Worm (Caenorhabditis elegans) whole organism, L1 larva: ENCODE data around the gene srh-71.
A peak's percentile ranks its signal among the peaks of the same experiment; 100 is the strongest.

Source experiments
- C04F5.9 ChIP-seq: sonication (generic microtip); optimal IDR thresholded peaks from 2 replicates; lab custom pipeline; 2016; ENCODE audit warnings: missing genetic modification characterization, missing compliant biosample characterization
- C34B4.2 ChIP-seq: sonication (generic microtip); optimal IDR thresholded peaks from 2 replicates; lab custom pipeline; 2017; ENCODE audit warnings: mild to moderate bottlenecking, missing genetic modification characterization, missing compliant biosample characterization
- F16B12.6 ChIP-seq: fragments of 150-350 bp; optimal IDR thresholded peaks from 2 replicates; lab custom pipeline; 2014; ENCODE audit warnings: missing biosample characterization, missing genetic modification characterization
- Y116A8C.19 ChIP-seq: sonication (generic microtip); optimal IDR thresholded peaks from 2 replicates; lab custom pipeline; 2016; ENCODE audit warnings: missing compliant biosample characterization, missing genetic modification characterization, borderline replicate concordance
- aly-2 ChIP-seq: fragments of 150-350 bp; optimal IDR thresholded peaks from 2 replicates; lab custom pipeline; 2014; ENCODE audit warnings: missing biosample characterization, missing genetic modification characterization
- blmp-1 ChIP-seq: fragments of 150-350 bp; optimal IDR thresholded peaks from 2 replicates; lab custom pipeline; 2014; ENCODE audit warnings: missing biosample characterization, missing genetic modification characterization
- ceh-82 ChIP-seq, 3 experiments: fragments of 150-350 bp in 1 of 3; sonication (generic microtip) in 2 of 3; optimal IDR thresholded peaks; 2 replicates each; lab custom pipeline; 2014 to 2017; ENCODE audit warnings: missing biosample characterization in 3 of 3, missing genetic modification characterization in 3 of 3
- ceh-90 ChIP-seq: sonication (generic microtip); optimal IDR thresholded peaks from 2 replicates; lab custom pipeline; 2016; ENCODE audit warnings: missing genetic modification characterization, missing compliant biosample characterization
- dpl-1 ChIP-seq, 3 experiments: fragments of 150-350 bp in 2 of 3; sonication (generic microtip) in 1 of 3; optimal IDR thresholded peaks; 2 replicates each; lab custom pipeline; 2014 to 2017; ENCODE audit warnings: missing biosample characterization in 3 of 3, missing genetic modification characterization in 3 of 3, missing genetic modification reagents in 3 of 3
- efl-1 ChIP-seq, 4 experiments: fragments of 150-350 bp; optimal IDR thresholded peaks in 3 of 4; peaks in 1 of 4; 1 replicate in 1 of 4; 2 replicates in 3 of 4; lab custom pipeline; 2014; ENCODE audit warnings: missing biosample characterization in 2 of 4, missing genetic modification characterization in 2 of 4, missing genetic modification reagents in 2 of 4
- fkh-4 ChIP-seq: sonication (generic microtip); optimal IDR thresholded peaks from 2 replicates; lab custom pipeline; 2016; ENCODE audit warnings: missing compliant biosample characterization, missing genetic modification characterization, borderline replicate concordance
- fkh-8 ChIP-seq: sonication (generic microtip); optimal IDR thresholded peaks from 2 replicates; lab custom pipeline; 2016; ENCODE audit warnings: mild to moderate bottlenecking, missing genetic modification characterization, missing compliant biosample characterization
- grh-1 ChIP-seq: fragments of 200-800 bp; sonication (Bioruptor generic); IDR thresholded peaks from 2 replicates; pipeline ENCODE4 v1.3.6; 2022; ENCODE audit warnings: missing genetic modification reagents, missing genetic modification characterization, missing compliant biosample characterization
- hlh-17 ChIP-seq: fragments of 200-800 bp; sonication (Bioruptor generic); optimal IDR thresholded peaks from 2 replicates; lab custom pipeline; 2018; ENCODE audit warnings: missing genetic modification characterization, mild to moderate bottlenecking, missing compliant biosample characterization, moderate library complexity, borderline replicate concordance
- hlh-4 ChIP-seq: sonication (generic microtip); optimal IDR thresholded peaks from 2 replicates; lab custom pipeline; 2016; ENCODE audit warnings: mild to moderate bottlenecking, missing genetic modification characterization, missing compliant biosample characterization
- hpl-2 ChIP-seq: fragments of 150-350 bp; optimal IDR thresholded peaks from 2 replicates; lab custom pipeline; 2014; ENCODE audit warnings: missing biosample characterization, missing genetic modification reagents, missing genetic modification characterization
- isw-1 ChIP-seq: fragments of 200-800 bp; sonication (Bioruptor generic); IDR thresholded peaks from 2 replicates; pipeline ENCODE4 v1.3.6; 2022; ENCODE audit warnings: missing genetic modification characterization, missing compliant biosample characterization
- lin-15B ChIP-seq: fragments of 150-350 bp; sonication (generic microtip); optimal IDR thresholded peaks from 3 replicates; lab custom pipeline; 2014; ENCODE audit warnings: missing biosample characterization, missing genetic modification characterization
- lin-35 ChIP-seq, 2 experiments: fragments of 150-350 bp; optimal IDR thresholded peaks; 2 replicates each; lab custom pipeline; 2014; ENCODE audit warnings: missing biosample characterization in 2 of 2, missing genetic modification characterization in 2 of 2, missing genetic modification reagents in 2 of 2
- lsy-2 ChIP-seq, 2 experiments: fragments of 150-350 bp; optimal IDR thresholded peaks; 2 replicates each; lab custom pipeline; 2014; ENCODE audit warnings: missing biosample characterization in 2 of 2, missing genetic modification characterization in 2 of 2
- mef-2 ChIP-seq: fragments of 150-350 bp; optimal IDR thresholded peaks from 2 replicates; lab custom pipeline; 2014; ENCODE audit warnings: missing biosample characterization, missing genetic modification characterization
- mep-1 ChIP-seq: fragments of 150-350 bp; optimal IDR thresholded peaks from 2 replicates; lab custom pipeline; 2014; ENCODE audit warnings: missing biosample characterization, missing genetic modification characterization
- nhr-11 ChIP-seq: fragments of 150-350 bp; optimal IDR thresholded peaks from 2 replicates; lab custom pipeline; 2014; ENCODE audit warnings: missing biosample characterization, missing genetic modification characterization
- nhr-12 ChIP-seq: sonication (generic microtip); optimal IDR thresholded peaks from 2 replicates; lab custom pipeline; 2017; ENCODE audit warnings: missing biosample characterization, missing genetic modification characterization
- nhr-19 ChIP-seq: fragments of 200-800 bp; sonication (Bioruptor generic); conservative IDR thresholded peaks from 2 replicates; pipeline ENCODE4 v1.3.6; 2022; ENCODE audit warnings: missing genetic modification characterization, missing compliant biosample characterization
- nhr-237 ChIP-seq: fragments of 150-350 bp; optimal IDR thresholded peaks from 2 replicates; lab custom pipeline; 2014; ENCODE audit warnings: missing biosample characterization, missing genetic modification characterization
- nhr-84 ChIP-seq: sonication (generic microtip); optimal IDR thresholded peaks from 2 replicates; lab custom pipeline; 2017; ENCODE audit warnings: missing biosample characterization, missing genetic modification characterization
- nhr-85 ChIP-seq: sonication (generic microtip); peaks from one replicate; lab custom pipeline; 2016; ENCODE audit warnings: missing genetic modification characterization, inconsistent platforms, missing compliant biosample characterization
- pag-3 ChIP-seq: sonication (generic microtip); optimal IDR thresholded peaks from 2 replicates; lab custom pipeline; 2017; ENCODE audit warnings: missing genetic modification characterization, mild to moderate bottlenecking, missing compliant biosample characterization, antibody characterized with exemption, borderline replicate concordance; ENCODE audit not compliant: insufficient read depth
- pqm-1 ChIP-seq: sonication (generic microtip); optimal IDR thresholded peaks from 3 replicates; lab custom pipeline; 2017; ENCODE audit warnings: missing biosample characterization, missing genetic modification characterization
- rnt-1 ChIP-seq: sonication (generic microtip); optimal IDR thresholded peaks from 2 replicates; lab custom pipeline; 2016; ENCODE audit warnings: mild to moderate bottlenecking, missing genetic modification characterization, moderate library complexity, missing compliant biosample characterization
- skn-1 ChIP-seq: fragments of 150-350 bp; optimal IDR thresholded peaks from 2 replicates; lab custom pipeline; 2014; ENCODE audit warnings: missing biosample characterization, missing genetic modification characterization
- snpc-4 ChIP-seq: fragments of 150-350 bp; optimal IDR thresholded peaks from 2 replicates; lab custom pipeline; 2014; ENCODE audit warnings: missing biosample characterization, missing genetic modification characterization
- snu-23 ChIP-seq: sonication (generic microtip); optimal IDR thresholded peaks from 2 replicates; lab custom pipeline; 2016; ENCODE audit warnings: missing genetic modification characterization, missing compliant biosample characterization
- sptf-1 ChIP-seq: fragments of 150-350 bp; optimal IDR thresholded peaks from 2 replicates; lab custom pipeline; 2014; ENCODE audit warnings: missing biosample characterization, missing genetic modification characterization
- swsn-7 ChIP-seq: sonication (generic microtip); optimal IDR thresholded peaks from 2 replicates; lab custom pipeline; 2016; ENCODE audit warnings: missing genetic modification characterization, missing compliant biosample characterization
- tbx-2 ChIP-seq: sonication (generic microtip); optimal IDR thresholded peaks from 2 replicates; lab custom pipeline; 2016; ENCODE audit warnings: missing genetic modification characterization, missing compliant biosample characterization
- tlp-1 ChIP-seq: fragments of 150-350 bp; optimal IDR thresholded peaks from 2 replicates; lab custom pipeline; 2014; ENCODE audit warnings: missing biosample characterization, missing genetic modification characterization
- unc-130 ChIP-seq: fragments of 150-350 bp; optimal IDR thresholded peaks from 2 replicates; lab custom pipeline; 2017; ENCODE audit warnings: missing biosample characterization, missing genetic modification characterization, inconsistent platforms
- unc-30 ChIP-seq: sonication (generic microtip); optimal IDR thresholded peaks from 2 replicates; lab custom pipeline; 2017; ENCODE audit warnings: missing biosample characterization, missing genetic modification characterization
- unc-98 ChIP-seq: fragments of 200-800 bp; sonication (Bioruptor generic); IDR thresholded peaks from 2 replicates; pipeline ENCODE4 v1.3.6; 2022; ENCODE audit warnings: missing genetic modification characterization, missing compliant biosample characterization
- xbp-1 ChIP-seq: sonication (generic microtip); optimal IDR thresholded peaks from 2 replicates; lab custom pipeline; 2016; ENCODE audit warnings: missing genetic modification characterization, missing compliant biosample characterization
- ztf-11 ChIP-seq, 2 experiments: sonication (generic microtip); optimal IDR thresholded peaks; 2 replicates each; lab custom pipeline; 2016 to 2017; ENCODE audit warnings: missing genetic modification characterization in 2 of 2, missing biosample characterization in 1 of 2, missing compliant biosample characterization in 1 of 2

The srh-71 gene

ce11 chrII:3113289-3113688 lies 10.0 kb upstream of the srh-71 start:
- TF ChIP-seq nhr-237 (tag; lab: Kevin White, UChicago) (no peak), xbp-1 (no peak), snpc-4 (peak; percentile 45)

ce11 chrII:3113934-3114333 lies 9.4 kb upstream of the srh-71 start, which contains the start of gene clec-123:
TSS of gene clec-123 (plus strand) at chrII:3114234.
- TF ChIP-seq swsn-7 (no peak), ceh-90 (no peak), snpc-4 (no peak), skn-1 (no peak), unc-30 (tag; lab: Kevin White, UChicago) (no peak), nhr-11 (tag; lab: Kevin White, UChicago) (no peak), blmp-1 (no peak), rnt-1 (no peak), nhr-85 (tag; lab: Kevin White, UChicago) (no peak), pag-3 (tag; lab: Kevin White, UChicago) (no peak), C34B4.2 (tag; lab: Kevin White, UChicago) (no peak), F16B12.6 (no peak), fkh-8 (tag; lab: Kevin White, UChicago) (no peak)

- TF ChIP-seq nhr-84 (tag; lab: Kevin White, UChicago): no peak
- TF ChIP-seq grh-1 (GFP tag; lab: Robert Waterston, UW): no peak
- TF ChIP-seq nhr-12 (tag; lab: Kevin White, UChicago): no peak
- TF ChIP-seq, all 84 proteins: peak for 0
These were observed 5.8 kb upstream of the srh-71 start, which contains the start of gene T10D4.7 for ce11 chrII:3117471-3117870. TSS of gene T10D4.7 (plus strand) at chrII:3117771.

DNA sequence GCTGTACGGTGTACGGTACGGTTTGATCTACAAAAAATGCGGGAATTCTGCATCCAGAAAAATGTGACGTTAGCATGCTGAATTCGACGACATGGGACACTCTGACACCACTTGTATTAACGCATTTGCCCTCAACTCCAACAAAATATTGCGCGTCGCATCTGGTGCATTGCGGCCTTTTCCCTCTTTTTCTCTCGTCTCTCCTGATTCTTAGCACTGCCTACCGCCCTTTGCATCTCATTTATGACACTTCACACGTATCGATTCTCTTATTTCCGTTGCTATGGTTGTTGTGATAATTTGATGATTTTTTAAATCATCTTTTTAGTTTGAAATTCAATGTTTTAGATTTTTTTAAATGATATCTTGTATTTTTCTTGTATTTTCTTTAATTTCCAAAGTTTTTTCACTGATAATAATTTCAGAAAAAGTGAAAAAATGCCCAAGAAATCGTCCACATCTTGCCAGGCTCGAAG lies 4.4 kb upstream of the srh-71 start, which contains the start of gene T10D4.6:
T10D4.6 (plus strand) TSS at position 426 of the 476 bp plus-strand sequence.
- no peak for TF ChIP-seq isw-1 (GFP tag; lab: Robert Waterston, UW)
- TF ChIP-seq ceh-82 (tag; optimal IDR thresholded peaks at IDR 0.05; lab: Kevin White, UChicago): peak in 1 of 3 experiments; percentile 19
- TF ChIP-seq lsy-2 (tag; optimal IDR thresholded peaks at IDR 0.05; lab: Kevin White, UChicago): peak in 1 of 2 experiments; percentile 40
- no peak for TF ChIP-seq pqm-1 (tag; lab: Kevin White, UChicago)
- TF ChIP-seq snu-23 (GFP tag; lab: Kevin White, UChicago): peak; percentile 44
- TF ChIP-seq rnt-1: peak; percentile 22
- no peak for TF ChIP-seq ztf-11 (tag; optimal IDR thresholded peaks at IDR 0.05; lab: Kevin White, UChicago)
- no peak for TF ChIP-seq C04F5.9
- TF ChIP-seq tbx-2 (tag; lab: Kevin White, UChicago): peak; percentile 37
- peak; percentile 46 to 63 for TF ChIP-seq lin-35 (GFP tag; optimal IDR thresholded peaks at IDR 0.05; lab: Kevin White, UChicago)
- TF ChIP-seq hlh-17 (GFP tag; lab: Kevin White, UChicago): no peak
- TF ChIP-seq mep-1 (tag; lab: Kevin White, UChicago): peak; percentile 34
- TF ChIP-seq C34B4.2 (tag; lab: Kevin White, UChicago): no peak
- 0 out of 2 replicates have a peak, but pooled peaks have one; percentile 9 for TF ChIP-seq nhr-19 (GFP tag; lab: Robert Waterston, UW)
- peak; percentile 17 to 51 (median 18) for TF ChIP-seq dpl-1 (GFP tag; optimal IDR thresholded peaks at IDR 0.05; lab: Kevin White, UChicago)
- no peak for TF ChIP-seq sptf-1 (tag; lab: Kevin White, UChicago)
- TF ChIP-seq efl-1 (optimal IDR thresholded peaks at IDR 0.05; lab: Kevin White, UChicago): peak; percentile 51 to 67
- peak in 1 of 2 experiments; percentile 45 for TF ChIP-seq efl-1 (GFP tag; optimal IDR thresholded peaks at IDR 0.05 in 1 of 2; lab: Kevin White, UChicago)
- peak; percentile 80 for TF ChIP-seq F16B12.6

ce11 chrII:3126341-3126740 lies 3.0 kb downstream of the srh-71 start, which contains the start of gene ins-19:
TSS of gene ins-19 (minus strand) at chrII:3126441.
- TF ChIP-seq hpl-2 (GFP tag; lab: Kevin White, UChicago): no peak
- no peak for TF ChIP-seq tlp-1 (tag; lab: Kevin White, UChicago)
- TF ChIP-seq mef-2 (tag; lab: Kevin White, UChicago): no peak
- no peak for TF ChIP-seq Y116A8C.19 (tag; lab: Kevin White, UChicago)
- no peak for TF ChIP-seq lin-15B
- no peak for TF ChIP-seq blmp-1
- TF ChIP-seq unc-98: no peak
- TF ChIP-seq hlh-4 (tag; lab: Kevin White, UChicago): no peak
- TF ChIP-seq unc-130 (tag; lab: Kevin White, UChicago): no peak
- no peak for TF ChIP-seq aly-2
- TF ChIP-seq fkh-4 (tag; lab: Kevin White, UChicago): no peak
- no peak for TF ChIP-seq lsy-2 (tag; optimal IDR thresholded peaks at IDR 0.05; lab: Kevin White, UChicago)
